Worm (Caenorhabditis elegans) whole organism, L1 larva: ENCODE results near the gene ZK177.11.

Experiments
- egl-27 ChIP-seq, 2 experiments: fragments of 150-350 bp in 1 of 2; sonication (generic microtip); optimal IDR thresholded peaks; 3 replicates each; lab custom pipeline; 2017 to 2018; ENCODE audit warnings: missing biosample characterization in 2 of 2, missing genetic modification characterization in 2 of 2, missing genetic modification reagents in 2 of 2
- elt-2 ChIP-seq: sonication (generic microtip); optimal IDR thresholded peaks from 2 replicates; lab custom pipeline; 2016; ENCODE audit warnings: missing genetic modification characterization, mild to moderate bottlenecking, inconsistent platforms, missing compliant biosample characterization, missing genetic modification reagents
- fos-1 ChIP-seq: fragments of 150-350 bp; optimal IDR thresholded peaks from 2 replicates; lab custom pipeline; 2014; ENCODE audit warnings: missing biosample characterization, missing genetic modification characterization
- lir-3 ChIP-seq: sonication (generic microtip); optimal IDR thresholded peaks from 2 replicates; lab custom pipeline; 2016; ENCODE audit warnings: mild to moderate bottlenecking, missing genetic modification characterization, moderate library complexity, missing compliant biosample characterization; ENCODE audit not compliant: poor library complexity
- lsy-2 ChIP-seq, 2 experiments: fragments of 150-350 bp; optimal IDR thresholded peaks; 2 replicates each; lab custom pipeline; 2014; ENCODE audit warnings: missing biosample characterization in 2 of 2, missing genetic modification characterization in 2 of 2
- nhr-76 ChIP-seq: sonication (generic microtip); optimal IDR thresholded peaks from 2 replicates; lab custom pipeline; 2017; ENCODE audit warnings: missing biosample characterization, missing genetic modification characterization
- pag-3 ChIP-seq: sonication (generic microtip); optimal IDR thresholded peaks from 2 replicates; lab custom pipeline; 2017; ENCODE audit warnings: missing genetic modification characterization, mild to moderate bottlenecking, missing compliant biosample characterization, antibody characterized with exemption, borderline replicate concordance; ENCODE audit not compliant: insufficient read depth
- unc-62 ChIP-seq: fragments of 150-350 bp; optimal IDR thresholded peaks from 2 replicates; lab custom pipeline; 2014; ENCODE audit warnings: missing biosample characterization, missing genetic modification reagents, missing genetic modification characterization

- TF ChIP-seq lsy-2 (tag; optimal IDR thresholded peaks at IDR 0.05; lab: Kevin White, UChicago) (no peak), egl-27 (tag; optimal IDR thresholded peaks at IDR 0.05; lab: Kevin White, UChicago) (no peak), lir-3 (no peak), unc-62 (GFP tag; lab: Kevin White, UChicago) (no peak), pag-3 (tag; lab: Kevin White, UChicago) (no peak), elt-2 (tag; lab: Kevin White, UChicago) (no peak), nhr-76 (tag; lab: Kevin White, UChicago) (no peak), fos-1 (no peak)
Measured at ce11 chrII:5487844-5488243, 34.9 kb upstream of the ZK177.11 start, which contains the start of gene nep-5.
